Fruit fly (Drosophila melanogaster): Measurements from ENCODE around the gene Cpr97Eb.
A peak's percentile ranks its signal among the peaks of the same experiment; 100 is the strongest.

- TF ChIP-seq pad (GFP tag; optimal IDR thresholded peaks at IDR 0.05): peak; percentile 76
- TF ChIP-seq bab1 (GFP tag; optimal IDR thresholded peaks at IDR 0.05): peak; percentile 92
- peak; percentile 86 for TF ChIP-seq CG7101 (tag; optimal IDR thresholded peaks at IDR 0.05)
- TF ChIP-seq cnc (optimal IDR thresholded peaks at IDR 0.05): no peak
- peak; percentile 96 for TF ChIP-seq cic (GFP tag; optimal IDR thresholded peaks at IDR 0.05)
- TF ChIP-seq kay (GFP tag; ENCODE audit: borderline replicate concordance): no peak
- TF ChIP-seq tj (GFP tag; optimal IDR thresholded peaks at IDR 0.05): peak; percentile 86
- TF ChIP-seq CG1620 (GFP tag; optimal IDR thresholded peaks at IDR 0.05): peak; percentile 91
Measured at dm6 chr3R:27111784-27112602, 21.1 kb upstream of the Cpr97Eb start, which contains the start of the genes gb and CG5815.
